Worm (Caenorhabditis elegans): Measurements from ENCODE around the gene try-13.

Gene try-13

DNA sequence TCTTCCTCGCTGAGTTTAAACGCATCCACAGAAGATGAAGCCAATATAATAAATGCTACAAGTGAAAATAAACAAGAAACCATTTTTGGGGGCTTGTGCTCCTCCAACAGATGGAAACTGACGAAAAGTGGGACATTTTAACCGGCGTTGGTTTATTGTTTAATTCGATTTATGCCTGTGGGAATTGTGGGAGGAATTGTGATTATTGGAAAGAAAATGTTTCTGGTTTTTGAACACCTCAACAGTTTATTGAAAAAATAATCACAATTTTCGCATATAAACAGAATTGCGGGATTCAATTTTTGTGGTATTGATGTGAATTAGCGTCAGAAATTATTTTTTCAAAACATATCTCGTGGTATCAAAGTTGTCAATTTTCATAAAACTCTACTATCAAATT is 14.3 kb downstream of the try-13 start, which contains the start of gene try-8:
try-8 (minus strand) TSS at position 101 of the 400 bp plus-strand sequence.
- TF ChIP-seq mab-5 (tag; optimal IDR thresholded peaks at IDR 0.05) = no peak
- TF ChIP-seq ztf-4 (tag; optimal IDR thresholded peaks at IDR 0.05) = no peak
- TF ChIP-seq blmp-1 (tag; optimal IDR thresholded peaks at IDR 0.05; ENCODE audit: insufficient read depth) = no peak
- no peak for TF ChIP-seq lin-11 (tag; optimal IDR thresholded peaks at IDR 0.05)
- no peak for TF ChIP-seq nhr-21 (tag; optimal IDR thresholded peaks at IDR 0.05)
- no peak for TF ChIP-seq lsy-2 (tag; optimal IDR thresholded peaks at IDR 0.05)
- TF ChIP-seq crh-2 (tag; optimal IDR thresholded peaks at IDR 0.05) = no peak
- no peak for TF ChIP-seq nhr-10 (tag; optimal IDR thresholded peaks at IDR 0.05)
- no peak for TF ChIP-seq nhr-12 (tag; optimal IDR thresholded peaks at IDR 0.05)
- no peak for TF ChIP-seq lin-39 (tag; optimal IDR thresholded peaks at IDR 0.05)
- TF ChIP-seq nhr-77 (tag; optimal IDR thresholded peaks at IDR 0.05) = no peak
- TF ChIP-seq egl-27 (tag; optimal IDR thresholded peaks at IDR 0.05) = no peak
- TF ChIP-seq peb-1 (tag; optimal IDR thresholded peaks at IDR 0.05) = no peak
- no peak for TF ChIP-seq ztf-1 (GFP tag; conservative IDR thresholded peaks at IDR 0.05)
- no peak for TF ChIP-seq alr-1 (tag; optimal IDR thresholded peaks at IDR 0.05)
- TF ChIP-seq dmd-4 (tag; optimal IDR thresholded peaks at IDR 0.05) = no peak
- TF ChIP-seq Y55F3AM.14 (GFP tag; optimal IDR thresholded peaks at IDR 0.05) = no peak
- TF ChIP-seq ztf-11 (tag; optimal IDR thresholded peaks at IDR 0.05) = no peak

- TF ChIP-seq alr-1 (tag; optimal IDR thresholded peaks at IDR 0.05) = no peak
- no peak for TF ChIP-seq mdl-1 (tag; optimal IDR thresholded peaks at IDR 0.05)
- no peak for TF ChIP-seq fos-1 (tag; optimal IDR thresholded peaks at IDR 0.05)
- no peak for TF ChIP-seq F13H6.1 (tag; optimal IDR thresholded peaks at IDR 0.05)
- TF ChIP-seq ztf-11 (tag; optimal IDR thresholded peaks at IDR 0.05) = no peak
- TF ChIP-seq elt-3 (tag; optimal IDR thresholded peaks at IDR 0.05) = no peak
- no peak for TF ChIP-seq aly-2 (tag; optimal IDR thresholded peaks at IDR 0.05)
- TF ChIP-seq nhr-129 (tag; optimal IDR thresholded peaks at IDR 0.05) = no peak
These were observed 15.1 kb downstream of the try-13 start, which contains the start of gene F25E5.2 for ce11 chrV:7455008-7455407. TSS of gene F25E5.2 (plus strand) at chrV:7455308.

DNA sequence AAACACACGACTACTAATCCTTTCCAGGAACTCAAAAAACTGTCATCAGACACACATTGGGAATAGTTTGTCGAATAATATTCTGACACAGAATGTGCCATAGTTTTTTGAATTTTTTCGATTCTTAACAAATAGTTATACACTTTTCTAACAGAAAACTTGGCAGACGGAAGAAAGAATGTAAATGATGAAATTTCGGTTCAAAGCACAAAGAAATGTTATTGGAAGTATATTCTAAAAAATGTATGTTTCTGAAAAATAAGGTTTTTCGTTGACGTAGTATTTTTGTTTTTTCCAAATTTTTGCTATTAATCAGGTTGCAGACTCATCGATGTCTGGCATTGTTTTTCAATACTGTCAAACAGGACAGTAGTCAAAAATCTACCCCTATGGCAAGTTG is 21.0 kb downstream of the try-13 start, which contains the start of gene srh-92:
srh-92 (minus strand) TSS at position 101 of the 400 bp plus-strand sequence.
- no peak for TF ChIP-seq ztf-11 (tag; optimal IDR thresholded peaks at IDR 0.05)
- no peak for TF ChIP-seq unc-55 (GFP tag; optimal IDR thresholded peaks at IDR 0.05)
- no peak for TF ChIP-seq nhr-237 (tag; optimal IDR thresholded peaks at IDR 0.05)
- no peak for TF ChIP-seq C34F6.9 (tag; optimal IDR thresholded peaks at IDR 0.05)
- TF ChIP-seq nhr-25 (tag; optimal IDR thresholded peaks at IDR 0.05) = no peak
- no peak for TF ChIP-seq elt-3 (tag; optimal IDR thresholded peaks at IDR 0.05)
- TF ChIP-seq nhr-129 (tag; optimal IDR thresholded peaks at IDR 0.05) = no peak
- no peak for TF ChIP-seq skn-1 (tag; optimal IDR thresholded peaks at IDR 0.05)
- no peak for TF ChIP-seq fos-1 (tag; optimal IDR thresholded peaks at IDR 0.05)
- TF ChIP-seq nhr-23 (tag; optimal IDR thresholded peaks at IDR 0.05) = no peak
- no peak for TF ChIP-seq ZK546.5 (tag; optimal IDR thresholded peaks at IDR 0.05)
- no peak for TF ChIP-seq mdl-1 (tag; optimal IDR thresholded peaks at IDR 0.05)

DNA sequence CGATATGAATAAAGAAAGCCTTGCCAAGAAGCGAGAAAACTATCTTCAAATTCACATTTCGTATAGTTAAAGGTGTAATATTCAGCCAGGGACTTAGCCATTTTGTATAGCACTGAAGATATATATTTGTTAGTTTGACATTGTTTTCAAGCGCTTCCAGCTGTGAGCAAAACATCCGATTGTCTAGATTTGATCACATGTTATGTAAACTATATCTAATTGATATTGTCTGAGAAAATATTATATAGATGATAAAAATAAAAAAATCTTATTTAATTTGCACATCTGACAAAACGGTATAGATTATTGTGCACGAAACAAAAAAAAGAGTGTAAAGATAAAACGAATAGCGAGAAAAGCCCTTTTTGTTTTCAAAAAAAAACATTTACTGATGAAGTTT is 24.8 kb downstream of the try-13 start, which contains the start of gene srh-89:
srh-89 (minus strand) TSS at position 101 of the 400 bp plus-strand sequence.
- TF ChIP-seq nhr-237 (tag; optimal IDR thresholded peaks at IDR 0.05) = no peak
- TF ChIP-seq nhr-12 (tag; optimal IDR thresholded peaks at IDR 0.05) = no peak
- no peak for TF ChIP-seq sma-3 (GFP tag; optimal IDR thresholded peaks at IDR 0.05)
- no peak for TF ChIP-seq sma-9 (GFP tag; optimal IDR thresholded peaks at IDR 0.05)
- no peak for TF ChIP-seq sma-9 (tag; optimal IDR thresholded peaks at IDR 0.05)
- no peak for TF ChIP-seq gmeb-1 (tag; optimal IDR thresholded peaks at IDR 0.05)
- no peak for TF ChIP-seq ceh-82 (tag; optimal IDR thresholded peaks at IDR 0.05)
- no peak for TF ChIP-seq dmd-4 (tag; optimal IDR thresholded peaks at IDR 0.05)
- no peak for TF ChIP-seq sem-4 (tag; optimal IDR thresholded peaks at IDR 0.05)
- TF ChIP-seq ztf-4 (tag; optimal IDR thresholded peaks at IDR 0.05) = no peak
- TF ChIP-seq ama-1 (optimal IDR thresholded peaks at IDR 0.05) = no peak
- no peak for TF ChIP-seq nhr-6 (tag; optimal IDR thresholded peaks at IDR 0.05)
- TF ChIP-seq ceh-16 (tag; optimal IDR thresholded peaks at IDR 0.05) = no peak
- no peak for TF ChIP-seq unc-62 (GFP tag; optimal IDR thresholded peaks at IDR 0.05)
- TF ChIP-seq fos-1 (tag; optimal IDR thresholded peaks at IDR 0.05) = no peak
- no peak for TF ChIP-seq lin-11 (tag; optimal IDR thresholded peaks at IDR 0.05)
- TF ChIP-seq mab-5 (tag; optimal IDR thresholded peaks at IDR 0.05) = no peak

Measured in whole organism, L2 larva.